Fruit fly (Drosophila melanogaster): Measurements from ENCODE around the gene CG10470.

Gene CG10470

dm6 chr2L:19083320-19083764 lies 34.5 kb downstream of the CG10470 start:
- no peak for TF ChIP-seq CG17801 (GFP tag; optimal IDR thresholded peaks at IDR 0.05; ENCODE audit: partially characterized antibody)

- no peak for TF ChIP-seq CG17801 (GFP tag; optimal IDR thresholded peaks at IDR 0.05; ENCODE audit: partially characterized antibody)
Observed at dm6 chr2L:19088895-19089294, 40.0 kb downstream of the CG10470 start.

dm6 chr2L:19089385-19089784 lies 40.5 kb downstream of the CG10470 start:
- no peak for TF ChIP-seq CG17801 (GFP tag; optimal IDR thresholded peaks at IDR 0.05; ENCODE audit: partially characterized antibody)

- TF ChIP-seq CG17801 (GFP tag; optimal IDR thresholded peaks at IDR 0.05; ENCODE audit: partially characterized antibody): no peak
Observed at dm6 chr2L:19093868-19094267, 45.0 kb downstream of the CG10470 start.

- TF ChIP-seq CG17801 (GFP tag; optimal IDR thresholded peaks at IDR 0.05; ENCODE audit: partially characterized antibody): no peak
Observed at dm6 chr2L:19096361-19096760, 47.5 kb downstream of the CG10470 start.

- TF ChIP-seq CG17801 (GFP tag; optimal IDR thresholded peaks at IDR 0.05; ENCODE audit: partially characterized antibody): no peak
Observed at dm6 chr2L:19097374-19097773, 48.5 kb downstream of the CG10470 start.

dm6 chr2L:19098668-19099067 lies 49.8 kb downstream of the CG10470 start:
- TF ChIP-seq CG17801 (GFP tag; optimal IDR thresholded peaks at IDR 0.05; ENCODE audit: partially characterized antibody): no peak
